Worm (Caenorhabditis elegans) whole organism, late embryonic: Measurements from ENCODE around the gene pgph-1.
A peak's percentile ranks its signal among the peaks of the same experiment; 100 is the strongest.

Experiments
- F13H6.1 ChIP-seq: sonication (generic microtip); optimal IDR thresholded peaks from 2 replicates; lab custom pipeline; 2016; ENCODE audit warnings: missing genetic modification characterization, missing compliant biosample characterization
- K09A11.1 ChIP-seq: sonication (generic microtip); optimal IDR thresholded peaks from 2 replicates; lab custom pipeline; 2017; ENCODE audit warnings: antibody characterized with exemption, mild to moderate bottlenecking, missing genetic modification characterization, missing compliant biosample characterization; ENCODE audit not compliant: insufficient read depth
- T23F11.4 ChIP-seq: fragments of 200-800 bp; sonication (Bioruptor generic); optimal IDR thresholded peaks from 2 replicates; lab custom pipeline; 2018; ENCODE audit warnings: mild to moderate bottlenecking, missing genetic modification characterization, missing compliant biosample characterization
- ahr-1 ChIP-seq: sonication (generic microtip); optimal IDR thresholded peaks from 2 replicates; lab custom pipeline; 2016; ENCODE audit warnings: missing genetic modification characterization, missing compliant biosample characterization
- ama-1 ChIP-seq: fragments of 150-350 bp; optimal IDR thresholded peaks from 2 replicates; lab custom pipeline; 2014
- ceh-14 ChIP-seq: sonication (generic microtip); optimal IDR thresholded peaks from 2 replicates; lab custom pipeline; 2016; ENCODE audit warnings: missing genotype, missing genetic modification characterization, missing compliant biosample characterization
- ceh-18 ChIP-seq: sonication (generic microtip); optimal IDR thresholded peaks from 2 replicates; lab custom pipeline; 2016; ENCODE audit warnings: missing genetic modification characterization, missing compliant biosample characterization
- ceh-2 ChIP-seq: sonication (generic microtip); optimal IDR thresholded peaks from 2 replicates; lab custom pipeline; 2016; ENCODE audit warnings: missing genotype, missing genetic modification characterization, missing compliant biosample characterization
- ceh-22 ChIP-seq: sonication (generic microtip); optimal IDR thresholded peaks from 2 replicates; lab custom pipeline; 2017; ENCODE audit warnings: missing biosample characterization, missing genetic modification characterization
- ceh-30 ChIP-seq: fragments of 150-350 bp; optimal IDR thresholded peaks from 2 replicates; lab custom pipeline; 2014; ENCODE audit warnings: missing biosample characterization, missing genetic modification characterization
- ceh-31 ChIP-seq: sonication (generic microtip); optimal IDR thresholded peaks from 2 replicates; lab custom pipeline; 2016; ENCODE audit warnings: missing genetic modification characterization, missing compliant biosample characterization
- ceh-45 ChIP-seq: fragments of 200-800 bp; sonication (Bioruptor generic); IDR thresholded peaks from 2 replicates; pipeline ENCODE4 v1.3.6; 2022; ENCODE audit warnings: missing genetic modification reagents, missing genetic modification characterization, missing compliant biosample characterization
- dmd-4 ChIP-seq: sonication (generic microtip); optimal IDR thresholded peaks from 2 replicates; lab custom pipeline; 2016; ENCODE audit warnings: borderline replicate concordance, missing genetic modification characterization, missing compliant biosample characterization
- dve-1 ChIP-seq: sonication (generic microtip); optimal IDR thresholded peaks from 2 replicates; lab custom pipeline; 2017; ENCODE audit warnings: antibody characterized with exemption, mild to moderate bottlenecking, missing genetic modification characterization, missing compliant biosample characterization
- elt-2 ChIP-seq: sonication (generic microtip); optimal IDR thresholded peaks from 2 replicates; lab custom pipeline; 2016; ENCODE audit warnings: missing genetic modification reagents, missing genetic modification characterization, missing compliant biosample characterization
- ets-4 ChIP-seq: sonication (generic microtip); optimal IDR thresholded peaks from 2 replicates; lab custom pipeline; 2016; ENCODE audit warnings: missing genetic modification characterization, missing compliant biosample characterization
- eyg-1 ChIP-seq: sonication (generic microtip); optimal IDR thresholded peaks from 2 replicates; lab custom pipeline; 2016; ENCODE audit warnings: missing genotype, missing genetic modification characterization, missing compliant biosample characterization
- fkh-10 ChIP-seq: fragments of 150-350 bp; optimal IDR thresholded peaks from 2 replicates; lab custom pipeline; 2014; ENCODE audit warnings: missing biosample characterization, missing genetic modification reagents, missing genetic modification characterization
- fkh-6 ChIP-seq: sonication (generic microtip); optimal IDR thresholded peaks from 2 replicates; lab custom pipeline; 2016; ENCODE audit warnings: missing genetic modification characterization, missing compliant biosample characterization
- gmeb-2 ChIP-seq: sonication (generic microtip); optimal IDR thresholded peaks from 2 replicates; lab custom pipeline; 2016; ENCODE audit warnings: missing genetic modification characterization, inconsistent platforms, missing compliant biosample characterization
- hlh-15 ChIP-seq: sonication (generic microtip); optimal IDR thresholded peaks from 2 replicates; lab custom pipeline; 2016; ENCODE audit warnings: missing genetic modification characterization, missing compliant biosample characterization
- hlh-8 ChIP-seq: sonication (generic microtip); optimal IDR thresholded peaks from 2 replicates; lab custom pipeline; 2016; ENCODE audit warnings: missing genotype, missing genetic modification characterization, missing compliant biosample characterization
- lim-6 ChIP-seq: sonication (generic microtip); optimal IDR thresholded peaks from 2 replicates; lab custom pipeline; 2016; ENCODE audit warnings: missing genetic modification characterization, missing compliant biosample characterization
- madf-2 ChIP-seq: sonication (generic microtip); optimal IDR thresholded peaks from 2 replicates; lab custom pipeline; 2017; ENCODE audit warnings: missing genetic modification characterization, missing compliant biosample characterization
- nhr-232 ChIP-seq: sonication (generic microtip); optimal IDR thresholded peaks from 2 replicates; lab custom pipeline; 2016; ENCODE audit warnings: missing genetic modification characterization, missing compliant biosample characterization
- odd-2 ChIP-seq: sonication (generic microtip); optimal IDR thresholded peaks from 2 replicates; lab custom pipeline; 2017; ENCODE audit warnings: antibody characterized with exemption, mild to moderate bottlenecking, missing genetic modification characterization, missing compliant biosample characterization
- pag-3 ChIP-seq: sonication (generic microtip); optimal IDR thresholded peaks from 2 replicates; lab custom pipeline; 2016; ENCODE audit warnings: missing compliant biosample characterization, missing genetic modification characterization, borderline replicate concordance
- pat-9 ChIP-seq: fragments of 200-800 bp; sonication (Bioruptor generic); optimal IDR thresholded peaks from 2 replicates; lab custom pipeline; 2018; ENCODE audit warnings: mild to moderate bottlenecking, missing genetic modification characterization, moderate library complexity, missing compliant biosample characterization
- pax-1 ChIP-seq: fragments of 150-350 bp; optimal IDR thresholded peaks from 2 replicates; lab custom pipeline; 2014; ENCODE audit warnings: missing biosample characterization, missing genetic modification characterization
- pha-2 ChIP-seq: sonication (generic microtip); optimal IDR thresholded peaks from 2 replicates; lab custom pipeline; 2017; ENCODE audit warnings: mild to moderate bottlenecking, missing genetic modification characterization, missing compliant biosample characterization
- pha-4 ChIP-seq: fragments of 150-350 bp; optimal IDR thresholded peaks from 2 replicates; lab custom pipeline; 2018; ENCODE audit warnings: missing biosample characterization, missing genetic modification reagents, missing genetic modification characterization
- pqm-1 ChIP-seq: sonication (generic microtip); optimal IDR thresholded peaks from 2 replicates; lab custom pipeline; 2016; ENCODE audit warnings: missing genetic modification characterization, missing compliant biosample characterization
- pros-1 ChIP-seq: fragments of 150-350 bp; optimal IDR thresholded peaks from 2 replicates; lab custom pipeline; 2014; ENCODE audit warnings: missing biosample characterization, missing genetic modification reagents, missing genetic modification characterization
- ref-2 ChIP-seq: sonication (generic microtip); optimal IDR thresholded peaks from 2 replicates; lab custom pipeline; 2016; ENCODE audit warnings: missing genetic modification characterization, missing compliant biosample characterization
- sox-2 ChIP-seq: fragments of 200-800 bp; sonication (Bioruptor generic); IDR thresholded peaks from 2 replicates; pipeline ENCODE4 v1.3.6; 2022; ENCODE audit warnings: missing genetic modification reagents, missing genetic modification characterization, missing compliant biosample characterization
- sox-4 ChIP-seq: sonication (generic microtip); optimal IDR thresholded peaks from 2 replicates; lab custom pipeline; 2017; ENCODE audit warnings: mild to moderate bottlenecking, missing genetic modification characterization, inconsistent platforms, missing compliant biosample characterization
- tbx-7 ChIP-seq: sonication (generic microtip); optimal IDR thresholded peaks from 2 replicates; lab custom pipeline; 2016; ENCODE audit warnings: missing genotype, missing genetic modification characterization, missing compliant biosample characterization
- ttx-3 ChIP-seq: sonication (generic microtip); optimal IDR thresholded peaks from 2 replicates; lab custom pipeline; 2016; ENCODE audit warnings: missing genetic modification reagents, missing genetic modification characterization, missing compliant biosample characterization
- unc-55 ChIP-seq: sonication (generic microtip); optimal IDR thresholded peaks from 2 replicates; lab custom pipeline; 2017; ENCODE audit warnings: missing biosample characterization, missing genetic modification reagents, missing genetic modification characterization
- unc-86 ChIP-seq: sonication (generic microtip); optimal IDR thresholded peaks from 2 replicates; lab custom pipeline; 2016; ENCODE audit warnings: missing genetic modification characterization, missing compliant biosample characterization
- zip-5 ChIP-seq: sonication (generic microtip); optimal IDR thresholded peaks from 2 replicates; lab custom pipeline; 2016; ENCODE audit warnings: missing genetic modification characterization, missing compliant biosample characterization

Gene pgph-1

ce11 chrV:5763787-5764186, 10.5 kb upstream of the pgph-1 start, which contains the start of gene pgph-3:
TSS of gene pgph-3 (minus strand) at chrV:5763846.
- no peak for TF ChIP-seq tbx-7 (tag; lab: Kevin White, UChicago)
- peak; percentile 52 for TF ChIP-seq elt-2 (tag; lab: Kevin White, UChicago)

DNA sequence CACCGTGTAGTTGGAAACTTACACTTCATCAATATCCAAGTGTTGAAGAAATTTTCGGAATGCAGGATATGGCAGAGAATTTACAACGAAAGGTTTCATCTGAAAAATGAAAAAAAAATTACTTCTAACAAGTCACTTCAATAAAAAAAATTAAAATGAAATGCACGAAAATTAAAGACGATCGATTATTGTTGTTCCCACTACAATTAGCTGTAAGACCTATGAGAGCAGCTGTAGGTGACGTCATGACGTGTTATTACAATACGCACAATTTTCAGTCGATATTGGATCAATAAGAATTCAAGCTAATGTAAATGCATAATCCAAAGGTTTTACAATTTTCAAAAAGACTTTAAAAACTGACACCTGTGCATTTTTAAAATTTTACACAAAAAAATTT, 6.8 kb upstream of the pgph-1 start, which contains the start of gene C53A3.1:
C53A3.1 (minus strand) TSS at position 101 of the 400 bp plus-strand sequence.
- TF ChIP-seq lim-6: no peak
- TF ChIP-seq ceh-30 (tag; lab: Kevin White, UChicago): no peak
- no peak for TF ChIP-seq unc-55 (GFP tag; lab: Kevin White, UChicago)
- no peak for TF ChIP-seq gmeb-2 (tag; lab: Kevin White, UChicago)
- TF ChIP-seq sox-2: no peak
- no peak for TF ChIP-seq hlh-15 (tag; lab: Kevin White, UChicago)
- TF ChIP-seq K09A11.1: no peak
- TF ChIP-seq ceh-2 (tag; lab: Kevin White, UChicago): no peak
- TF ChIP-seq pros-1 (tag; lab: Kevin White, UChicago): no peak
- TF ChIP-seq sox-4 (tag; lab: Kevin White, UChicago): no peak
- no peak for TF ChIP-seq ref-2 (tag; lab: Kevin White, UChicago)
- TF ChIP-seq hlh-8 (tag; lab: Kevin White, UChicago): no peak
- TF ChIP-seq ttx-3 (tag; lab: Kevin White, UChicago): no peak
- no peak for TF ChIP-seq T23F11.4 (GFP tag; lab: Kevin White, UChicago)
- no peak for TF ChIP-seq dve-1 (tag; lab: Kevin White, UChicago)
- no peak for TF ChIP-seq pha-2
- TF ChIP-seq tbx-7 (tag; lab: Kevin White, UChicago): no peak
- TF ChIP-seq, all 69 proteins: peak for 0

- TF ChIP-seq zip-5 (tag; lab: Kevin White, UChicago) (no peak), ahr-1 (no peak), ceh-14 (no peak), fkh-6 (tag; lab: Kevin White, UChicago) (no peak), unc-55 (GFP tag; lab: Kevin White, UChicago) (no peak), pag-3 (tag; lab: Kevin White, UChicago) (no peak), unc-86 (tag; lab: Kevin White, UChicago) (no peak), pqm-1 (tag; lab: Kevin White, UChicago) (no peak), pax-1 (tag; lab: Kevin White, UChicago) (no peak), ama-1 (lab: Kevin White, UChicago) (no peak), pat-9 (tag; lab: Kevin White, UChicago) (no peak), ceh-45 (GFP tag; lab: Robert Waterston, UW) (no peak), K09A11.1 (no peak), F13H6.1 (tag; lab: Kevin White, UChicago) (no peak), ceh-22 (tag; lab: Kevin White, UChicago) (no peak), ttx-3 (tag; lab: Kevin White, UChicago) (no peak)
Measured at ce11 chrV:5758780-5759179, 5.4 kb upstream of the pgph-1 start, which contains the start of gene C53A3.4. TSS of gene C53A3.4 (minus strand) at chrV:5758880.

DNA sequence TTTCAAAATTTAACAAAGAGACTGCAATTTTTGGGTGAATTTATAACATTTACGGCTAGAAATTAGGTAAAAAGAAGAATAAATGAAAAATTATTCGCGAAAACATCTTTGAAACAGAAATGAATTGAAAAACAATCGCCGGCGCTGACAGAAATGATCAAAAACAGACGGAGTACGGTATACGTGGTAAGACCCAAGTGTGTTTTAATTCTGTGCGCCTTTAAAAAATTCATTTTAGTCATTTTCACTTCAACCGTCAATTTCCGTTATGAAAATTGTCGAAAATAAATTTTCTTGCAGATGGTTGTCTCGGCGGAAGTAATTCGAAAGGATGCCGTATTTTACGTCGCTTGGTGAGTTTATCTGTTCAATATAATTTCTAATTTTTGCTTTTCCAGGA, 2.9 kb upstream of the pgph-1 start, which contains the start of gene C53A3.3:
C53A3.3 (plus strand) TSS at position 301 of the 400 bp plus-strand sequence.
- TF ChIP-seq T23F11.4 (GFP tag; lab: Kevin White, UChicago) (no peak), pha-4 (tag; lab: Kevin White, UChicago) (no peak), unc-86 (tag; lab: Kevin White, UChicago) (no peak), odd-2 (tag; lab: Kevin White, UChicago) (no peak), nhr-232 (tag; lab: Kevin White, UChicago) (no peak), ceh-18 (tag; lab: Kevin White, UChicago) (no peak), eyg-1 (no peak), pag-3 (tag; lab: Kevin White, UChicago) (no peak), madf-2 (tag; lab: Kevin White, UChicago) (no peak), tbx-7 (tag; lab: Kevin White, UChicago) (no peak), fkh-10 (GFP tag; lab: Kevin White, UChicago) (no peak), dmd-4 (tag; lab: Kevin White, UChicago) (no peak), ceh-31 (tag; lab: Kevin White, UChicago) (no peak), ets-4 (tag; lab: Kevin White, UChicago) (no peak), ttx-3 (tag; lab: Kevin White, UChicago) (no peak)
